Worm (Caenorhabditis elegans) whole organism, young adult: ENCODE measurements around the gene mltn-11.

ENCODE experiments used
- F10E7.11 ChIP-seq: sonication (generic microtip); optimal IDR thresholded peaks from 2 replicates; lab custom pipeline; 2017; ENCODE audit warnings: mild to moderate bottlenecking, missing genetic modification characterization, moderate library complexity, missing compliant biosample characterization
- F49E8.2 ChIP-seq: sonication (generic microtip); optimal IDR thresholded peaks from 3 replicates; lab custom pipeline; 2017; ENCODE audit warnings: missing genetic modification characterization, mild to moderate bottlenecking, missing compliant biosample characterization, antibody characterized with exemption, moderate library complexity; ENCODE audit not compliant: insufficient read depth
- Y53F4B.3 ChIP-seq: fragments of 200-800 bp; sonication (Bioruptor generic); IDR thresholded peaks from 2 replicates; pipeline ENCODE4 v1.3.6; 2022; ENCODE audit warnings: missing genetic modification reagents, missing genetic modification characterization, missing compliant biosample characterization
- Y53G8AR.9 ChIP-seq: fragments of 200-800 bp; sonication (Bioruptor generic); conservative IDR thresholded peaks from 2 replicates; pipeline ENCODE4 v1.3.6; 2022; ENCODE audit warnings: missing genetic modification reagents, missing genetic modification characterization, missing compliant biosample characterization
- ama-1 ChIP-seq, 3 experiments: fragments of 150-350 bp in 1 of 3; sonication (generic microtip) in 2 of 3; optimal IDR thresholded peaks; 2 replicates each; lab custom pipeline; 2014 to 2018; ENCODE audit warnings: missing biosample characterization in 2 of 3, missing genetic modification characterization in 2 of 3, missing genetic modification reagents in 2 of 3
- dpff-1 ChIP-seq: sonication (generic microtip); optimal IDR thresholded peaks from 2 replicates; lab custom pipeline; 2017; ENCODE audit warnings: mild to moderate bottlenecking, missing genetic modification characterization, missing compliant biosample characterization
- him-1 ChIP-seq: sonication (generic microtip); optimal IDR thresholded peaks from 2 replicates; lab custom pipeline; 2016; ENCODE audit warnings: missing genotype, missing genetic modification reagents, missing genetic modification characterization, missing compliant biosample characterization
- hmg-20 ChIP-seq: fragments of 200-800 bp; sonication (Bioruptor generic); IDR thresholded peaks from 2 replicates; pipeline ENCODE4 v1.3.6; 2022; ENCODE audit warnings: missing genetic modification reagents, missing genetic modification characterization, missing compliant biosample characterization
- nhr-120 ChIP-seq: fragments of 200-800 bp; sonication (Bioruptor generic); IDR thresholded peaks from 2 replicates; pipeline ENCODE4 v1.3.6; 2022; ENCODE audit warnings: missing genetic modification characterization, missing compliant biosample characterization
- repo-1 ChIP-seq: sonication (generic microtip); optimal IDR thresholded peaks from 2 replicates; lab custom pipeline; 2017; ENCODE audit warnings: mild to moderate bottlenecking, missing genetic modification characterization, missing compliant biosample characterization
- snpc-1.1 ChIP-seq: sonication (generic microtip); optimal IDR thresholded peaks from 2 replicates; lab custom pipeline; 2017; ENCODE audit warnings: missing genetic modification characterization, mild to moderate bottlenecking, missing compliant biosample characterization, antibody characterized with exemption, moderate library complexity, missing genotype, missing genetic modification reagents; ENCODE audit not compliant: insufficient read depth

DNA sequence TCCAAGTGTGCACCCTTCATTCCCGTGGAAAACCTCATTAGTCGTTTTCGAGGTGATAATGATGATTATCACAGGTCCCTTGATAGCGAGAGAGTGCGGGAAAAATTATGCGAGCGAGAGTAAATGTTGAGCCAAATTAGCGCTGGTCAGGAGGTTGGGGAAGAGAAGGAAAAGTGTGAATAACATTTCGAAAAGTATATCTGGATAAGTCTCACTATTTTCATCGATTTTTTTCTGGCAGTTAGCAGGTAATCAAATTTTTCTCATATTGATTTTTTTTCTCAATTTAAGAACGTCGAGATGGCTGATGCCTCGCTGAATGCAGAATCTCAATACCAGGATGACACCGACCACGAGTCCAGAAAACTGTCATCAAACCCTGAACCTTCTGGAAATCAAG is 7.0 kb upstream of the mltn-11 start, which contains the start of gene W06G6.2:
- no peak for TF ChIP-seq repo-1 (tag; lab: Kevin White, UChicago)
- no peak for TF ChIP-seq snpc-1.1 (tag; lab: Kevin White, UChicago)
- TF ChIP-seq Y53G8AR.9 (GFP tag; lab: Robert Waterston, UW): no peak
- no peak for TF ChIP-seq him-1 (tag; lab: Kevin White, UChicago)
- TF ChIP-seq Y53F4B.3 (GFP tag; lab: Robert Waterston, UW): no peak
- TF ChIP-seq hmg-20 (GFP tag; lab: Robert Waterston, UW): no peak
- TF ChIP-seq nhr-120 (GFP tag; lab: Robert Waterston, UW): no peak
- TF ChIP-seq F49E8.2 (tag; lab: Kevin White, UChicago): no peak
- TF ChIP-seq ama-1 (optimal IDR thresholded peaks at IDR 0.05; lab: Kevin White, UChicago): no peak
- TF ChIP-seq ama-1 (GFP tag; optimal IDR thresholded peaks at IDR 0.05; lab: Kevin White, UChicago): no peak
- no peak for TF ChIP-seq dpff-1
- no peak for TF ChIP-seq F10E7.11
